Worm (Caenorhabditis elegans): ENCODE data around the gene F18A1.7.

DNA sequence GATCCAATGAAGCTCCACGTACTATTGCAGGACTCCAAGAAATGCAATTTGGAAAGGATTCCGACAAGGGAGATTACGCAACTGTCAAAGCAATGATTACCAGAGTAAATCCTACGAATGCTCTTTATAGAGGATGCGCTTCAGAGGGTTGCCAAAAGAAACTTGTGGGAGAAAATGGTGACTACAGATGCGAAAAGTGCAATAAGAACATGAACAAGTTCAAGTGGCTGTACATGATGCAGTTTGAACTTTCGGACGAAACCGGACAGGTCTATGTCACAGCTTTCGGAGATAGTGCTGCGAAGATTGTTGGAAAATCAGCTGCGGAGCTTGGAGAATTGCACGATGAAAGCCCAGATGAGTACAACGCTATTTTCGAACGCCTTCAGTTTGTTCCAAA, 2.8 kb upstream of the F18A1.7 start:
- TF ChIP-seq fkh-8 (tag; optimal IDR thresholded peaks at IDR 0.05): no peak
- no peak for TF ChIP-seq lin-14 (GFP tag; optimal IDR thresholded peaks at IDR 0.05)
- no peak for TF ChIP-seq pqm-1 (tag; optimal IDR thresholded peaks at IDR 0.05)
- TF ChIP-seq efl-1 (optimal IDR thresholded peaks at IDR 0.05): no peak
- no peak for TF ChIP-seq efl-1 (GFP tag; optimal IDR thresholded peaks at IDR 0.05 in 1 of 2)
- TF ChIP-seq mef-2 (tag; optimal IDR thresholded peaks at IDR 0.05): no peak
- TF ChIP-seq lsy-2 (tag; optimal IDR thresholded peaks at IDR 0.05): no peak
- TF ChIP-seq jun-1 (tag; optimal IDR thresholded peaks at IDR 0.05): no peak

Measured in whole organism, L1 larva.